Worm (Caenorhabditis elegans) whole organism, midembryonic: ENCODE results near the gene Y38F2AL.12.

Experiments
- flt-1 ChIP-seq: fragments of 200-800 bp; sonication (Bioruptor generic); IDR thresholded peaks from 2 replicates; pipeline ENCODE4 v1.3.6; 2022; ENCODE audit warnings: missing genetic modification characterization, missing compliant biosample characterization
- med-1 ChIP-seq: sonication (generic microtip); optimal IDR thresholded peaks from 2 replicates; lab custom pipeline; 2017; ENCODE audit warnings: missing genetic modification characterization, mild to moderate bottlenecking, missing compliant biosample characterization, antibody characterized with exemption, missing genetic modification reagents; ENCODE audit not compliant: insufficient read depth
- ref-1 ChIP-seq: fragments of 200-800 bp; sonication (Bioruptor generic); conservative IDR thresholded peaks from 2 replicates; pipeline ENCODE4 v1.3.6; 2022; ENCODE audit warnings: missing genetic modification reagents, missing genetic modification characterization, missing compliant biosample characterization
- ztf-23 ChIP-seq: fragments of 200-800 bp; sonication (Bioruptor generic); IDR thresholded peaks from 2 replicates; pipeline ENCODE4 v1.3.6; 2022; ENCODE audit warnings: missing genetic modification reagents, missing genetic modification characterization, missing compliant biosample characterization

DNA sequence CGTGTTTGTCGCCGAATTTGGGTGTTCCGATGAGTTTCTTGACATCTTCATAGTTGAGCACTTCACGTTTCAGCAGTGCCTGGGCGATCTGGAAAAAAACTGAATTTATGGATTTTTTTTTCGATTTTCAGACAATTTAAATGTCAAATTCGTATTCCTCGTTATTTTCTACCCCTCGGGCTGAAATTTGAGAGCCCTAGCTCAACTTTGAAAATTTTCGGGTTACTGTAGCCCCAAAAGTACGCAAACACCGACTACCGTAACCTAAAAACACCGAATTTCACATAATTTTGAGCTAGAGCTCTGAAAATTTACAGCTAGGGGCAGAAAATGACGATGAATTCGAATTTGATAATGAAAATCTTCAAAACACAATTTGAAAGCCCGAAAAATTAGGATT lies 17.6 kb downstream of the Y38F2AL.12 start:
- TF ChIP-seq med-1 (no peak), ztf-23 (GFP tag; lab: Robert Waterston, UW) (no peak), ref-1 (GFP tag; lab: Robert Waterston, UW) (no peak), flt-1 (GFP tag; lab: Robert Waterston, UW) (no peak)
